Worm (Caenorhabditis elegans) whole organism, L4/young adult: ENCODE results near the gene E01G4.6.

ENCODE experiments used
- W03F9.2 ChIP-seq: fragments of 150-350 bp; optimal IDR thresholded peaks from 2 replicates; lab custom pipeline; 2014; ENCODE audit warnings: missing biosample characterization, missing genetic modification characterization
- dao-5 ChIP-seq: sonication (generic microtip); optimal IDR thresholded peaks from 2 replicates; lab custom pipeline; 2016; ENCODE audit warnings: missing genotype, missing genetic modification characterization, moderate library complexity, missing compliant biosample characterization
- him-1 ChIP-seq: sonication (generic microtip); optimal IDR thresholded peaks from 2 replicates; lab custom pipeline; 2016; ENCODE audit warnings: missing genotype, missing genetic modification reagents, missing genetic modification characterization, missing compliant biosample characterization

E01G4.6 gene

DNA sequence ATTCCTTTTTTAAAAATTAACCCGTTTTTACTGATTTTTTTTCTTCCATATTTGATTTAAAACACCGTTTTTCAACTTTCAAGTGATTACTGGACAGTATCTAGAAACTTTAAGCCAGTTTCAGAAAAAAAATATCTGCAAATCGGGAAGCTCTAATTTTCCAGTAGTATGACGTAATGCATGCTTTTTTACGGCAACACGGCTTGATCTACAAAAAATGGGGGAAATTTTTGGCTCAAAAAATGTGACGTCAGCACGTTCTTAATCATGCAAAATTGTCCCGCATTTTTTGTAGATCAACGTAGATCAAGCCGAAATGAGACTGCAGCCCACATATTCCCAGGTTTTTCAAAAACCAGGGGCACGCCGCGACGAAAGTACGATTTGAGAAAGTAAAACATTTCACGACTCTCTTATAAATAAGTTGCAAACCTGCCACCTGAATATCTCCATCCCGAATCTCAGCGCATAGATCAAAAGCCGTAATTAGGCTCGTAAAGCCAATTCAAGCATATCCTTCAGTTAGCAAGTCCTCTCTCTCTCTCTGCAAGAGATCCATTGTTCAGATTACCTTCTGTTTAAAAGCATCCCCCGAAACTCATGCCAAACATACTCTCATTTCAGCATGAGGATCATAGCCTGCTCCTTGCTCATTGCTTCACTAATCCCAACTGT, at the start of gene E01G4.6:
TSS of gene E01G4.6 (plus strand) at position 625 of the 675 bp plus-strand sequence.
- TF ChIP-seq him-1 (tag; lab: Kevin White, UChicago) (no peak), W03F9.2 (tag; lab: Kevin White, UChicago) (no peak), dao-5 (no peak)

DNA sequence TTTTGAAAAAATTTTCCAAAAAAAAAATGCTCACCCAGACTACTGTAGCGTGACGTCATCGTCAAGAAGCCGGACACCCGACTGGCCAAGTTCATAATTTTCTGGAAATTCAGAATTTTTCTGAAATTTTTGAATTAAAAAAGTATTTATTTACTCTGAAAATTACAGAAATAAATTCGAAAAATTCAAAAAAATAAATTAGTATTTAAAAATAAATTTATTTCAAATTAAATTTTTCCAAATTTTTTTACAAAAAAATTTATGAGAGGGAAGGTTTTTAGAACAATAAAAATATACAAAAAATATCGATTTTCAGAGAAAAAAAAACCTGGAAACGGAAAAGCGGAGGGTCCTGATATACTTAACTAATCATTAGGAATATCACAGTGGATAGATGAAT, 45.5 kb upstream of the E01G4.6 start, which contains the start of gene Y48E1C.4:
TSS of gene Y48E1C.4 (minus strand) at position 101 of the 400 bp plus-strand sequence.
- no peak for TF ChIP-seq W03F9.2 (tag; lab: Kevin White, UChicago)
- TF ChIP-seq dao-5: no peak
- no peak for TF ChIP-seq him-1 (tag; lab: Kevin White, UChicago)

DNA sequence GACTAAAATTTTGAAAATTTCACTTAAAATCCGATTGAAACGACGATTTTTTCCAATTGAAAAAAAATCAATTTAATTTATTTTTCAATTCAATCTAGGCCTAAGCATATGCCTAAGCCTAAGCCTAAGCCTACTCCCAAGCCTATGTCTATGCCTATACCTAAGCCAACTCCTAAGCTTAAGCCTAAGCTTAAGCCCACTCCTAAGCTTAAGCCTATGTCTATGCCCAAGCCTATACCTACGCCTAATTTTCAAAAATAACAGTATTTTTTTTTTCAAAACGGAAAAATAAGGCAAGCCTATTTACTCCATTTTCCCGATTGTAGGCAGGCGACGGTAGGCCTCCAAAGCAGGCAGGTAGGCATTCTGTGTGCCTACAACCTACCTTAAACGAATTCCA, 37.9 kb upstream of the E01G4.6 start:
- TF ChIP-seq dao-5 (no peak), him-1 (tag; lab: Kevin White, UChicago) (no peak), W03F9.2 (tag; lab: Kevin White, UChicago) (no peak)

DNA sequence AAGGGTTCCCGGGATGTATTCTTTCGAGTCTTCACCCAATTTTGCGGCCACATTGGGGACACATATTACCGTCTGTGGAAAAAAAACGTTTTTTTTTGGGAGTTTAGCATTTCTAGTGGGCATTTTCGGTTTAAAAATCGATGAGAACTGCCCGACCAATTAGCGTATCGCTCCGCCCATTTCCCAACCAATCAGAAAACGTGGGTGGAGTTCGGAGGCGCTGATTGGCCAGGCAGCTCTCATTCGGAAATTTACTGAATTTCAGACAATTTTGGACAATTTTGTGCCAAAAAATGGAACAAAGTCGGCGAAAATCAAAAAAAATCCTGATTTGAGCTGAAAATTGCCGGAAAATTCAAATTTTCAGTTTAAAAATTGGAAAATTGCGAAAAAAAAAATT, 35.6 kb upstream of the E01G4.6 start:
- TF ChIP-seq W03F9.2 (tag; lab: Kevin White, UChicago) (no peak), him-1 (tag; lab: Kevin White, UChicago) (no peak)

DNA sequence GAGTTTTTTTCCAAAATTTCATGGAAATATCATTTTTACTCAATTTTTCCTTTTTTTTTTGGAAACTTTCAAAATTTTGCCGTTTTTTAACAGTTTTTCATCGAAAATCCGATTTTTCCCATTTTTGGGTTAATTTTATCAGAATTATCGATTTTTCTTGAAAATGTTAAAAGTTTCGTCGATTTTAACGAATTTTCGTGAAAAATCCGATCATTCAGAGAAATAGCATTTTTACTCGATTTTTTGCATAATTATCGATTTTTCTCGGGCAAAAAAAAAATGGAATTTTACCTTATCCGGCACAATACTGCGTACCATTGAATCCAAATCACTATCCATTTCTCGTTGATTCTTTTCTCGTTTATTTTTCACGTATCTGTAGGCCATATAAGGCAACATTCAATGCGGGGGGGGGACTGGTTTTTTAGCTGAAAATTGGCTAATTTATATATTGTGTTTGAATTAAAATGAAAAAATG, 35.0 kb upstream of the E01G4.6 start, which contains the start of gene tbc-14:
TSS of gene tbc-14 (minus strand) at position 428 of the 478 bp plus-strand sequence.
- no peak for TF ChIP-seq W03F9.2 (tag; lab: Kevin White, UChicago)
- TF ChIP-seq dao-5: no peak
- no peak for TF ChIP-seq him-1 (tag; lab: Kevin White, UChicago)

DNA sequence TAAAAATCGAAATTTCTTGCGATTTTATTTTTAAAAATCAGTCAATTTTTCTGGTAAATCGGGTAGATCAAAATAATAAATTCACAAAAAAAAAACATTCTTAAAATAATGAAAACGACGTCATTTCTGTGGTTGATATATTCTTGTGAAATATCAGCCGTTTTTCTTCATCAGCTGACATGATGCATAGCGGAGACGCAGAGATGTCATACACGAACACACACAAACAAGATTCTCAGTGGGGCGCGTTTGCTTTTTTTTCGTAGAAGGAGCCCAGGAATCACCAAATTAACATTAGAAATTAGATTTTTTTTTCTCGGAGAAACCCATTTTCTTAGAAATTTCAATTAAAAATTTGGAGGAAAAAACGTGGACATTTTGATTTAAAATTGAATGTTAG, 34.5 kb upstream of the E01G4.6 start:
- TF ChIP-seq him-1 (tag; lab: Kevin White, UChicago) (no peak), dao-5 (no peak), W03F9.2 (tag; lab: Kevin White, UChicago) (peak; percentile 74)

DNA sequence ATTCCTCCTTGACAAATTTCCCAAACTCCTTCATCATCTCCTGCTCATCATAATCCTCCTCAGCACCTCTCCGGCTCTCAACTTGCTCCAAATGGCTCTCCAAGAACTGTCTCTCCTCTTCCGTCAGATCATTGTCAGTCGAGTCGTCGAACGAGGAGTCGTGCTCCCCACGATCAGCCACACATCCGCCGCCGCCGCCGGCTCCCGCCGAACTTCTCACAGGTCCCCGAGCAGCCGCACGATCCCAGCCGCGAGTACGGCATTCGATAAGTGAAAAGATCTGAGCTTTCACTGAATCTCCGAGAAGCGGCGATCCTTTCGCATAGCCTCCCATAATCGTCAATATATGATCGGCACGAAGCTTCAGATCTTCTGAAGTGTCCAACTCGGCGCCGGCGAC, 30.9 kb upstream of the E01G4.6 start:
- TF ChIP-seq him-1 (tag; lab: Kevin White, UChicago) (no peak), dao-5 (no peak), W03F9.2 (tag; lab: Kevin White, UChicago) (no peak)

DNA sequence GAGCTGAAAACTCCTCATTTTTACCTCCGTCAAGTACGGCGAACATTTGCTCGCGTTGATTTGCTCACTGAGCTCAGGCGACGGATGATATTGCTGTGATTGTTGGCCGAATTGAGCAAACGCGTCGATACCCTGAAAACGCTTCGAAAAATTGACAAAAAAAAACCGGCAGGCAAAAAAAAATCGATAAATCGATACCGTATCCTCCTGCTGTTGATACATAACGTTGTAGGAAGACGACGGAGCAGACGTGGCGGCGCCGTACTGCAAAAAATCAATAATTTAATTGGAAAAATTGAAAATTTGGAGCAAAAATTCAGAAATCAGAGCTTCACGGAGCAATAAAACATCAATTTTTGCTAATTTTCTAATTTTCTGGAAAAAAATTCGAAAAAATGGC, 27.4 kb upstream of the E01G4.6 start:
- TF ChIP-seq dao-5: no peak
- TF ChIP-seq W03F9.2 (tag; lab: Kevin White, UChicago): no peak
- TF ChIP-seq him-1 (tag; lab: Kevin White, UChicago): no peak

DNA sequence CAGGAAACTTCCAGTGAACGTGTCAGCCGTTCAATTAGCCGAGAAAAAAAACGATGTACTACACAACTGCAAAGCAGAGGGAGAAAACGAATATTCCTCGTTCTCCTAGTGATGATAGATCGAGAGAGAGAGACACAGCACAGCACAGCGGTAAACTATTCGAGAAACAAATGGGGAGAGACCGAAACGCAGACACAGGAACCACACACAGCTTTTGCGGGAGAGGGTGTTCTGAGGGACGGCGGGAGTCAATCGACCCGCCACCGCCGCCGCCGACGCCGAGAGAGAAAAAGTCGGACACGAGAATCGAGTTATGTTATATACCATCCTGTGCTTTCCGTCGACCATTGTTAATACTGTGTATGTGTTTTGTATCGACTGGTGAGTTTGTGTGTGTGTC, 25.6 kb upstream of the E01G4.6 start:
- TF ChIP-seq him-1 (tag; lab: Kevin White, UChicago) (no peak), W03F9.2 (tag; lab: Kevin White, UChicago) (no peak), dao-5 (no peak)

DNA sequence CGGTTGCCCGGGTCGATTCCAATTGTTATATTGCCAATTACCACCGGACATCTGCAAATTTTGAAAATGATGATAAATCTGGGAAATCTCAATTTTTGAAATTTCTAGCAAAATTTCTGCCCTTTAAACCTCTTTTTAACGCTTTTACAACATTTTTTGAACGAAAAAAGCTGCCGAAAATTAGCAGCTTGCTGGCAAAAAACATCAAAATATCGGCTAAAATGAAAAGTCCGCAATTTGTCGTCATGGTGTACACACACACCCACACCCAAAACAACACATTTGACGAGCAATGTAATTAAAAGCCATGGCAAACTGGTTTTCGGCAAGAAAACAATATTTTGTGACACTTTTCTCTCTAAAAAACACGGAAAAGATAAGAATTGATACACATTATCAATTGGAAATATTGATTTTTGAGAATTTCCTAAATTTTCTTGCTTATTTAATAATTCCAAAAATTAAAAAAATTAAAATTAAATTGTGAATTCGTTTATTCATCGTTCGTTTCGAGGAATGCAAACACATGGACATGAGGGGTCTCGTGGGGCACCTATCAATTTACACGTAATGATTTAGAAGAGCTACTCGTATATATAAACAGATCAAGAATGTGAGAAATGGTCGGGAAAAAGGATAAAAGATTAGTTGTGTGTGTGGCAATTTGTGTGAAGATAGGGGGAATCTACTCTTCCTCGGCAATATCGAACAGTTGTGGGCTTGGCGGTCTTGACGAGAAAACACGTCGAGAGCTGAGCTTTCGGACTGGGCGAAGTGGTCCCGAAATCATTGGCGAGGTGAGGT, 21.4 kb upstream of the E01G4.6 start, which contains the start of gene pqn-27:
TSS of gene pqn-27 (minus strand) at position 51 of the 804 bp plus-strand sequence.
- TF ChIP-seq dao-5: no peak
- peak; percentile 64 for TF ChIP-seq W03F9.2 (tag; lab: Kevin White, UChicago)

DNA sequence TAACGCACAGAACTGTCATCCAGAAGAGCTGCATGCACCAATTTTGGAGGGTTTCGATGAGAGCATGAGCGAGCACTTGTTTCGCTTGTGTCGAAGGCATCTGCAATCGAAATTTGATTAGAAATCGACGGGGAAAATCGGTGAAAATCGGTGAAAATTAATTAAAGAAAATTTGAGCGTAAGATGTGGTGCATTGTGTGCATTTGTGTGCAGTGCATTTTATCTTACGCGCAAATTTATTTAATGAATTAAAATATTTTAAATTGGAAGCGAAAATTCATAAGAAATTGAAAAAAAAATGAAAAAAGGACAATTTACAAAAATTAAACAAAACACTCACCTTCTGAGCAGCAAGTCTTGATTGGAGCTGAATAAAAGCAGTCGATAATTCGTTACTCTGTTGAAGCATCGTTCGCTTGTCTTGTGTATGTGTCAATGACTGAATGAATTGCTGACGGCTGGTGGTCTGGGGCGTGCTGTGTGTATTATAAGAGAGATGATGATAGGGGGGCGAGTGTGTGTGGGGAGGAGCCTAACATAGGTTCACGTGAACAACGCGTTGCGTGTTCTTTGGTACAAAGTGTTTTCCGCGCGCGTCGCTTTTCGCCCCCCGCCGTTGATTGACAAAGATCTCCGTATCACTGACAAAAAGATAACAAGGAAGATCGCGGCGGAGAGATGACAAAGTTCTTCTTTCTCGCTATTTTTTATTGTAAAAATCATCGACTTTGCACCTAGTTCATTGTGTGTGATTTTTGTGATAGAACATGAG, 20.4 kb upstream of the E01G4.6 start:
- no peak for TF ChIP-seq dao-5
- peak; percentile 12 for TF ChIP-seq W03F9.2 (tag; lab: Kevin White, UChicago)

DNA sequence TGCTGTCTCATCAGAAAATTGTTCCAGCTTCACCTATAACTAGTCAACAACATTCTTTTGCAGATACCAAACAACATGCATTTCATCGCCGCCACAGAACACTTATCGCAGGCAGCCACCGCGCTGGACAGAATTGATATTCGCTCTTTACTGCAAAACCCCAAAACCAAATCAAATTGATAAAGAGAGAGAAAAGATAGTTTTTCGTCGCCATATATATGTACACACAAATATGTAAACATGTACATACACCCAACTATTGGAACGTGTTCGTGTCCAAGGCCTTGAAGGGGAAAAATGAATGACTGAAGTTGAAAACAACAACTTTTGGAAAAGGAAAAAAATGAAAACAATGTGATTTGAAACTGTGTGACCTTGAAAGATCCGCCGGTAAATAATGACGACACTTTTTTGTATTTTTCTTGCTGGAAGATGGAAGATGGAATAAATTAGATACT, 16.8 kb upstream of the E01G4.6 start:
- TF ChIP-seq him-1 (tag; lab: Kevin White, UChicago) (no peak), W03F9.2 (tag; lab: Kevin White, UChicago) (no peak), dao-5 (no peak)

DNA sequence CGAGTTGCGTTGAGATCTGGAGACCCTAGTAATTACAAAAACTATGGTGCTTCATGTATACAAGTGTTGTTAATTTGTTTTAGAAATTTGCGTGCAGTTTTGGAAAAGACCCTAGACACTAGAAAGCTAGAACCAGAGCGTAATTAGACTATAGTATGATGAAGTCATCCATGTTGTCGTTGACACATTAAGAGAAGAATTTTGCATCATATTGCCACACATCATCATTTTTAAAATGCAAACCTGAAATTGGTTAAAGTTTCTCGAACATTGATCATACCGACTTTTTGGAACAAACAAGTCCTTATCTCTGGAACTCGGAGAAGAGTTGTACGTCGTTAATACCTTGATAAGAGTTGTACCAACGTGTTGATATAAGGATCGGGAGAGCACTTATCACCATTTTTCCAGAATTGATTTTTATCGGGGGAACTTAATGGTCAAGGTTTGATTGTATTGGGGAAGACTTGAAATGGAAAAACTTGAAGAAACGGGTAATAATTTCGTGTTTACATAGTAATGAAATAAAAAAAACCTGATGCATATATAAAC, 14.3 kb upstream of the E01G4.6 start:
- TF ChIP-seq dao-5 (no peak), him-1 (tag; lab: Kevin White, UChicago) (no peak), W03F9.2 (tag; lab: Kevin White, UChicago) (no peak)
